Worm (Caenorhabditis elegans): ENCODE results near the gene nhr-59.

The nhr-59 gene

ce11 chrV:2290329-2290728 is 12.3 kb upstream of the nhr-59 start, which contains the start of gene nhr-225:
nhr-225 (minus strand) TSS chrV:2290474.
- no peak for TF ChIP-seq nhr-43 (tag; optimal IDR thresholded peaks at IDR 0.05; ENCODE audit: poor library complexity, severe bottlenecking)
- no peak for TF ChIP-seq ama-1 (optimal IDR thresholded peaks at IDR 0.05)
- TF ChIP-seq mdl-1 (tag; optimal IDR thresholded peaks at IDR 0.05): no peak
- no peak for TF ChIP-seq skn-1 (tag; optimal IDR thresholded peaks at IDR 0.05)
- TF ChIP-seq nhr-12 (tag; optimal IDR thresholded peaks at IDR 0.05): no peak
- TF ChIP-seq zag-1 (tag; optimal IDR thresholded peaks at IDR 0.05): no peak
- TF ChIP-seq pha-4 (tag; optimal IDR thresholded peaks at IDR 0.05): peak; percentile 76
- no peak for TF ChIP-seq snpc-4 (tag; optimal IDR thresholded peaks at IDR 0.05)

- TF ChIP-seq nhr-67 (tag; optimal IDR thresholded peaks at IDR 0.05): no peak
- TF ChIP-seq pha-4 (tag; optimal IDR thresholded peaks at IDR 0.05): peak; percentile 15
These were observed 7.0 kb upstream of the nhr-59 start, which contains the start of gene nhr-227 for ce11 chrV:2285107-2285506. nhr-227 (plus strand) TSS chrV:2285432.

ce11 chrV:2281499-2281898 is 3.4 kb upstream of the nhr-59 start, which contains the start of gene nhr-228:
nhr-228 (plus strand) TSS chrV:2281759.
- TF ChIP-seq tbx-2 (tag; optimal IDR thresholded peaks at IDR 0.05): no peak
- peak; percentile 22 for TF ChIP-seq jun-1 (tag; optimal IDR thresholded peaks at IDR 0.05)
- TF ChIP-seq elt-2 (tag; optimal IDR thresholded peaks at IDR 0.05): peak; percentile 29
- TF ChIP-seq skn-1 (tag; optimal IDR thresholded peaks at IDR 0.05): peak; percentile 84
- peak; percentile 17 for TF ChIP-seq snpc-4 (tag; optimal IDR thresholded peaks at IDR 0.05)
- peak; percentile 38 for TF ChIP-seq nhr-25 (tag; optimal IDR thresholded peaks at IDR 0.05)
- TF ChIP-seq elt-1 (tag; optimal IDR thresholded peaks at IDR 0.05): no peak
- peak; percentile 54 for TF ChIP-seq nfya-1 (tag; optimal IDR thresholded peaks at IDR 0.05; ENCODE audit: insufficient read depth)
- TF ChIP-seq nhr-237 (tag; optimal IDR thresholded peaks at IDR 0.05): no peak
- TF ChIP-seq pha-4 (tag; optimal IDR thresholded peaks at IDR 0.05): peak; percentile 91
- peak; percentile 49 for TF ChIP-seq lin-15B (tag; optimal IDR thresholded peaks at IDR 0.05)
- TF ChIP-seq ama-1 (optimal IDR thresholded peaks at IDR 0.05): no peak
- no peak for TF ChIP-seq nhr-28 (tag; optimal IDR thresholded peaks at IDR 0.05)
- no peak for TF ChIP-seq eor-1 (tag; optimal IDR thresholded peaks at IDR 0.05)
- no peak for TF ChIP-seq mdl-1 (tag; optimal IDR thresholded peaks at IDR 0.05)
- TF ChIP-seq hmg-11 (tag; optimal IDR thresholded peaks at IDR 0.05): peak; percentile 66
- TF ChIP-seq nhr-23 (tag; optimal IDR thresholded peaks at IDR 0.05): peak; percentile 46

ce11 chrV:2278543-2278942 is 478 bp upstream of the nhr-59 start, which contains the start of gene fbxa-137:
fbxa-137 (plus strand) TSS chrV:2278816.
- no peak for TF ChIP-seq aly-2 (tag; optimal IDR thresholded peaks at IDR 0.05)
- no peak for TF ChIP-seq nhr-12 (tag; optimal IDR thresholded peaks at IDR 0.05)
- TF ChIP-seq ceh-28 (tag; optimal IDR thresholded peaks at IDR 0.05): no peak
- TF ChIP-seq eor-1 (tag; optimal IDR thresholded peaks at IDR 0.05): no peak
- TF ChIP-seq elt-3 (tag; optimal IDR thresholded peaks at IDR 0.05): no peak
- no peak for TF ChIP-seq jun-1 (tag; optimal IDR thresholded peaks at IDR 0.05)
- TF ChIP-seq fkh-10 (GFP tag; optimal IDR thresholded peaks at IDR 0.05): no peak
- no peak for TF ChIP-seq mml-1 (tag; optimal IDR thresholded peaks at IDR 0.05)
- no peak for TF ChIP-seq elt-2 (tag; optimal IDR thresholded peaks at IDR 0.05)
- TF ChIP-seq mdl-1 (tag; optimal IDR thresholded peaks at IDR 0.05): no peak

- TF ChIP-seq pqm-1 (tag; optimal IDR thresholded peaks at IDR 0.05) (peak; percentile 2), pha-4 (tag; optimal IDR thresholded peaks at IDR 0.05) (peak; percentile 21), hmg-11 (tag; optimal IDR thresholded peaks at IDR 0.05) (no peak), lin-15B (tag; optimal IDR thresholded peaks at IDR 0.05) (peak; percentile 10), nhr-237 (tag; optimal IDR thresholded peaks at IDR 0.05) (no peak)
These were observed 805 bp downstream of the nhr-59 start for ce11 chrV:2277260-2277659.

ce11 chrV:2274253-2274892 is 3.7 kb downstream of the nhr-59 start, which contains the start of the genes Y5H2A.4 and abu-4:
Y5H2A.4 (minus strand) TSS chrV:2274353.
abu-4 (plus strand) TSS chrV:2274842.
- TF ChIP-seq mdl-1 (tag; optimal IDR thresholded peaks at IDR 0.05): no peak
- TF ChIP-seq unc-62 (GFP tag; optimal IDR thresholded peaks at IDR 0.05): no peak
- TF ChIP-seq fos-1 (tag; optimal IDR thresholded peaks at IDR 0.05): no peak
- no peak for TF ChIP-seq elt-1 (tag; optimal IDR thresholded peaks at IDR 0.05)
- TF ChIP-seq pqm-1 (tag; optimal IDR thresholded peaks at IDR 0.05): no peak
- TF ChIP-seq pha-4 (tag; optimal IDR thresholded peaks at IDR 0.05): no peak
- no peak for TF ChIP-seq ceh-28 (tag; optimal IDR thresholded peaks at IDR 0.05)
- TF ChIP-seq lsy-12 (tag; optimal IDR thresholded peaks at IDR 0.05): no peak
- TF ChIP-seq eor-1 (tag; optimal IDR thresholded peaks at IDR 0.05): no peak
- TF ChIP-seq nhr-23 (tag; optimal IDR thresholded peaks at IDR 0.05): no peak
- no peak for TF ChIP-seq tbx-2 (tag; optimal IDR thresholded peaks at IDR 0.05)

Measured in whole organism, L3 larva.